Fruit fly (Drosophila melanogaster): ENCODE measurements around the gene Strip.

dm6 chr3L:3369256-3369655 is 40.6 kb upstream of the Strip start, which contains the start of gene Drs:
- TF ChIP-seq usp (GFP tag; optimal IDR thresholded peaks at IDR 0.05) = no peak
- no peak for TF ChIP-seq OdsH (GFP tag; optimal IDR thresholded peaks at IDR 0.05)

All from whole organism, wandering third instar larva.